Fruit fly (Drosophila melanogaster): ENCODE results near the gene CG15432.

Gene CG15432

dm6 chr2L:4448582-4449016 lies 6.5 kb downstream of the CG15432 start, which contains the start of gene MFS18 (continued):
- TF ChIP-seq Max (GFP tag; optimal IDR thresholded peaks at IDR 0.05) = peak; percentile 99
- peak; percentile 14 for TF ChIP-seq sima (GFP tag; optimal IDR thresholded peaks at IDR 0.05)
- TF ChIP-seq Sry-β (GFP tag; optimal IDR thresholded peaks at IDR 0.05) = peak; percentile 71
- TF ChIP-seq CG2678 (tag; optimal IDR thresholded peaks at IDR 0.05) = peak; percentile 99
- peak; percentile 100 for TF ChIP-seq CG17359 (tag; optimal IDR thresholded peaks at IDR 0.05)
- peak; percentile 72 for TF ChIP-seq Elba2 (GFP tag; optimal IDR thresholded peaks at IDR 0.05)
- no peak for TF ChIP-seq Kr (GFP tag; optimal IDR thresholded peaks at IDR 0.05)
- TF ChIP-seq Eip74EF (GFP tag; optimal IDR thresholded peaks at IDR 0.05) = peak in 1 of 2 experiments; percentile 94
- peak; percentile 54 for TF ChIP-seq ab (GFP tag; optimal IDR thresholded peaks at IDR 0.05)
- TF ChIP-seq trh (GFP tag; optimal IDR thresholded peaks at IDR 0.05) = peak; percentile 92
- TF ChIP-seq NFAT (GFP tag; IDR thresholded peaks at IDR 0.05) = peak; percentile 97
- TF ChIP-seq CG30431 (GFP tag; optimal IDR thresholded peaks at IDR 0.05) = peak; percentile 94
- peak; percentile 99 for TF ChIP-seq dysf (GFP tag; IDR thresholded peaks at IDR 0.05)
- peak; percentile 95 for TF ChIP-seq ems (GFP tag; optimal IDR thresholded peaks at IDR 0.05)
- peak; percentile 98 for TF ChIP-seq Hr3 (GFP tag; optimal IDR thresholded peaks at IDR 0.05)
- peak; percentile 78 for TF ChIP-seq ac (GFP tag; optimal IDR thresholded peaks at IDR 0.05)
- peak; percentile 57 for TF ChIP-seq CG10431 (GFP tag; optimal IDR thresholded peaks at IDR 0.05)
- peak; percentile 96 for TF ChIP-seq gcm (GFP tag; optimal IDR thresholded peaks at IDR 0.05)
- TF ChIP-seq CG4854 (GFP tag; optimal IDR thresholded peaks at IDR 0.05) = peak; percentile 89
- peak; percentile 91 for TF ChIP-seq kay (GFP tag; optimal IDR thresholded peaks at IDR 0.05)
- TF ChIP-seq NC2α (GFP tag; optimal IDR thresholded peaks at IDR 0.05) = peak; percentile 66
- TF ChIP-seq CG1647 (GFP tag; optimal IDR thresholded peaks at IDR 0.05) = peak; percentile 87
- peak; percentile 88 for TF ChIP-seq bab2 (GFP tag; optimal IDR thresholded peaks at IDR 0.05)
- peak; percentile 70 for TF ChIP-seq Dip2 (GFP tag; IDR thresholded peaks at IDR 0.05)
- TF ChIP-seq dimm (GFP tag; IDR thresholded peaks at IDR 0.05) = peak; percentile 98
- peak; percentile 99 for TF ChIP-seq ase (GFP tag; IDR thresholded peaks at IDR 0.05)
- TF ChIP-seq vnd (GFP tag; IDR thresholded peaks at IDR 0.05; ENCODE audit: partially characterized antibody) = peak; percentile 47; the same call in 2 of the 3 replicates
- peak; percentile 87 for TF ChIP-seq CG33557 (GFP tag; optimal IDR thresholded peaks at IDR 0.05)
- peak; percentile 45 for TF ChIP-seq pzg (GFP tag; optimal IDR thresholded peaks at IDR 0.05)
- peak; percentile 99 for TF ChIP-seq E2f1 (GFP tag; IDR thresholded peaks at IDR 0.05)
- TF ChIP-seq sr (GFP tag; IDR thresholded peaks at IDR 0.05) = peak; percentile 95
- TF ChIP-seq Dll (GFP tag; IDR thresholded peaks at IDR 0.05; ENCODE audit: partially characterized antibody) = peak; percentile 63; the same call in 2 of the 4 replicates
- TF ChIP-seq her (GFP tag; optimal IDR thresholded peaks at IDR 0.05) = peak; percentile 69
- TF ChIP-seq lbe (GFP tag; optimal IDR thresholded peaks at IDR 0.05) = peak; percentile 93
- peak; percentile 76 for TF ChIP-seq tna (GFP tag; IDR thresholded peaks at IDR 0.05; ENCODE audit: partially characterized antibody)
- peak; percentile 79 for TF ChIP-seq Bdp1 (GFP tag; optimal IDR thresholded peaks at IDR 0.05)
- TF ChIP-seq CG17802 (tag; optimal IDR thresholded peaks at IDR 0.05) = peak; percentile 92
- TF ChIP-seq CG13894 (tag; optimal IDR thresholded peaks at IDR 0.05) = peak; percentile 95
- peak; percentile 93 for TF ChIP-seq run (tag; optimal IDR thresholded peaks at IDR 0.05)
- peak; percentile 87 for TF ChIP-seq CG9817 (tag; optimal IDR thresholded peaks at IDR 0.05)
- peak; percentile 68 for TF ChIP-seq CG33213 (GFP tag; optimal IDR thresholded peaks at IDR 0.05)
- peak; percentile 98 for TF ChIP-seq CG6813 (GFP tag; optimal IDR thresholded peaks at IDR 0.05)
- TF ChIP-seq Rx (GFP tag; IDR thresholded peaks at IDR 0.05) = peak; percentile 98
- TF ChIP-seq CG1529 (GFP tag; optimal IDR thresholded peaks at IDR 0.05) = peak; percentile 92
- peak; percentile 96 for TF ChIP-seq CG5245 (GFP tag; optimal IDR thresholded peaks at IDR 0.05)
- TF ChIP-seq en (GFP tag; optimal IDR thresholded peaks at IDR 0.05) = peak; percentile 8
- TF ChIP-seq CG9727 (GFP tag; optimal IDR thresholded peaks at IDR 0.05) = peak; percentile 99
- TF ChIP-seq CG5953 (GFP tag; IDR thresholded peaks at IDR 0.05) = peak; percentile 98
- peak; percentile 97 for TF ChIP-seq rib (GFP tag; IDR thresholded peaks at IDR 0.05)
- TF ChIP-seq CG15514 (GFP tag; optimal IDR thresholded peaks at IDR 0.05) = peak; percentile 94
